Fruit fly (Drosophila melanogaster) whole organism, embryonic: Measurements from ENCODE around the gene CG33784.

Experiments used
- Ada2b ChIP-seq: fragments of 200-800 bp; sonication (Bioruptor generic); IDR thresholded peaks from 2 replicates; pipeline ENCODE4 v1.3.6; 2022; ENCODE audit warnings: missing biosample characterization, missing genetic modification characterization
- Antp ChIP-seq: fragments of 200-800 bp; sonication (Bioruptor generic); optimal IDR thresholded peaks from 3 replicates; lab custom pipeline; 2016; ENCODE audit warnings: missing biosample characterization, missing genetic modification characterization
- C15 ChIP-seq: fragments of 200-800 bp; sonication (Bioruptor generic); IDR thresholded peaks from 3 replicates; pipeline ENCODE4 v1.3.6; 2022; ENCODE audit warnings: missing biosample characterization, missing genetic modification characterization
- CG10979 ChIP-seq: fragments of 200-800 bp; sonication (Bioruptor generic); optimal IDR thresholded peaks from 2 replicates; lab custom pipeline; 2018; ENCODE audit warnings: missing biosample characterization, mild to moderate bottlenecking, missing genetic modification characterization, moderate library complexity
- CG13287 ChIP-seq: fragments of 200-800 bp; sonication (Bioruptor generic); IDR thresholded peaks from 2 replicates; pipeline ENCODE4 v1.3.6; 2022; ENCODE audit warnings: missing biosample characterization, missing genetic modification characterization; ENCODE audit not compliant: partially characterized antibody
- CG1602 ChIP-seq: fragments of 200-800 bp; sonication (Bioruptor generic); optimal IDR thresholded peaks from 3 replicates; lab custom pipeline; 2016; ENCODE audit warnings: missing biosample characterization, missing genetic modification characterization
- CG1647 ChIP-seq: fragments of 200-800 bp; sonication (Bioruptor generic); optimal IDR thresholded peaks from 3 replicates; lab custom pipeline; 2016; ENCODE audit warnings: missing biosample characterization, missing genetic modification characterization
- CG17328 ChIP-seq: fragments of 200-800 bp; sonication (Bioruptor generic); IDR thresholded peaks from 2 replicates; pipeline ENCODE4 v1.3.6; 2022; ENCODE audit warnings: missing biosample characterization, missing genetic modification characterization
- CG2199 ChIP-seq: fragments of 200-800 bp; sonication (Bioruptor generic); IDR thresholded peaks from 3 replicates; pipeline ENCODE4 v1.3.6; 2022; ENCODE audit warnings: missing biosample characterization, missing genetic modification characterization
- CG30020 ChIP-seq: fragments of 200-800 bp; optimal IDR thresholded peaks from 2 replicates; lab custom pipeline; 2019; ENCODE audit warnings: missing biosample characterization, mild to moderate bottlenecking, missing genetic modification characterization, moderate library complexity
- CG30431 ChIP-seq: fragments of 200-800 bp; sonication (Bioruptor generic); optimal IDR thresholded peaks from 2 replicates; lab custom pipeline; 2017; ENCODE audit warnings: missing biosample characterization, missing genetic modification characterization
- CG3163 ChIP-seq: fragments of 200-800 bp; sonication (Bioruptor generic); optimal IDR thresholded peaks from 3 replicates; lab custom pipeline; 2016; ENCODE audit warnings: missing biosample characterization, missing genetic modification characterization
- CG32532 ChIP-seq: fragments of 200-800 bp; sonication (Bioruptor generic); IDR thresholded peaks from 2 replicates; pipeline ENCODE4 v1.3.6; 2022; ENCODE audit warnings: missing biosample characterization, missing genetic modification characterization
- CG42726 ChIP-seq: fragments of 200-800 bp; sonication (Bioruptor generic); IDR thresholded peaks from 2 replicates; pipeline ENCODE4 v1.3.6; 2022; ENCODE audit warnings: missing biosample characterization, missing genetic modification characterization; ENCODE audit not compliant: partially characterized antibody
- CG6765 ChIP-seq: fragments of 200-800 bp; sonication (Bioruptor generic); optimal IDR thresholded peaks from 3 replicates; lab custom pipeline; 2017; ENCODE audit warnings: missing biosample characterization, mild to moderate bottlenecking, missing genetic modification characterization
- CG7357 ChIP-seq: fragments of 200-800 bp; sonication (Bioruptor generic); IDR thresholded peaks from 3 replicates; pipeline ENCODE4 v1.3.6; 2022; ENCODE audit warnings: missing biosample characterization, missing genetic modification characterization
- CG7556 ChIP-seq: fragments of 200-800 bp; sonication (Bioruptor generic); optimal IDR thresholded peaks from 2 replicates; lab custom pipeline; 2017; ENCODE audit warnings: missing biosample characterization, mild to moderate bottlenecking, missing genetic modification characterization
- CG7839 ChIP-seq: fragments of 200-800 bp; sonication (Bioruptor generic); optimal IDR thresholded peaks from 3 replicates; lab custom pipeline; 2018; ENCODE audit warnings: missing biosample characterization, mild to moderate bottlenecking, missing genetic modification characterization, moderate library complexity
- CG8089 ChIP-seq: fragments of 200-800 bp; sonication (Bioruptor generic); optimal IDR thresholded peaks from 3 replicates; lab custom pipeline; 2016; ENCODE audit warnings: missing biosample characterization, missing genetic modification characterization
- Chrac-16 ChIP-seq: fragments of 200-800 bp; sonication (Bioruptor generic); optimal IDR thresholded peaks from 3 replicates; lab custom pipeline; 2016; ENCODE audit warnings: missing biosample characterization, missing genetic modification characterization
- Deaf1 ChIP-seq: fragments of 200-800 bp; optimal IDR thresholded peaks from 3 replicates; lab custom pipeline; 2019; ENCODE audit warnings: missing biosample characterization, mild to moderate bottlenecking, missing genetic modification characterization, moderate library complexity
- Dfd ChIP-seq, 2 experiments: fragments of >200 bp; optimal IDR thresholded peaks; 2 replicates each; lab custom pipeline; 2017; ENCODE audit warnings: missing biosample characterization in 2 of 2, missing genetic modification characterization in 2 of 2
- E2f1 ChIP-seq: fragments of 200-800 bp; sonication (Bioruptor generic); IDR thresholded peaks from 2 replicates; pipeline ENCODE4 v1.3.6; 2022; ENCODE audit warnings: missing biosample characterization, missing genetic modification characterization
- Ets65A ChIP-seq: fragments of 200-800 bp; sonication (Bioruptor generic); peaks from one replicate; lab custom pipeline; 2016; ENCODE audit warnings: missing biosample characterization, missing genetic modification characterization
- HHEX ChIP-seq: fragments of 200-800 bp; sonication (Bioruptor generic); optimal IDR thresholded peaks from 3 replicates; lab custom pipeline; 2017; ENCODE audit warnings: missing biosample characterization, mild to moderate bottlenecking, missing genetic modification characterization, missing genetic modification reagents
- Hr78 ChIP-seq, 2 experiments: fragments of 200-800 bp in 1 of 2; fragments of >200 bp in 1 of 2; sonication (Bioruptor generic) in 1 of 2; optimal IDR thresholded peaks; 2 replicates each; lab custom pipeline; 2017 to 2019; ENCODE audit warnings: missing biosample characterization in 2 of 2, missing genetic modification characterization in 2 of 2, mild to moderate bottlenecking in 1 of 2, moderate library complexity in 1 of 2
- Nf-YB ChIP-seq: fragments of 200-800 bp; sonication (Bioruptor generic); optimal IDR thresholded peaks from 3 replicates; lab custom pipeline; 2019; ENCODE audit warnings: missing biosample characterization, mild to moderate bottlenecking, missing genetic modification characterization, moderate library complexity
- Poxn ChIP-seq: fragments of 200-800 bp; sonication (Bioruptor generic); IDR thresholded peaks from 2 replicates; pipeline ENCODE4 v1.3.6; 2022; ENCODE audit warnings: missing biosample characterization, missing genetic modification characterization
- Rfx ChIP-seq: fragments of 200-800 bp; sonication (Bioruptor generic); IDR thresholded peaks from 2 replicates; pipeline ENCODE4 v1.3.6; 2022; ENCODE audit warnings: missing biosample characterization, missing genetic modification characterization
- Taf1 ChIP-seq: fragments of 200-800 bp; sonication (Bioruptor generic); IDR thresholded peaks from 2 replicates; pipeline ENCODE4 v1.3.6; 2022; ENCODE audit warnings: missing biosample characterization, missing genetic modification characterization
- ac ChIP-seq: fragments of 200-800 bp; sonication (Bioruptor generic); optimal IDR thresholded peaks from 3 replicates; lab custom pipeline; 2017; ENCODE audit warnings: missing biosample characterization, mild to moderate bottlenecking, missing genetic modification characterization
- ato ChIP-seq: fragments of 200-800 bp; sonication (Bioruptor generic); IDR thresholded peaks from 2 replicates; pipeline ENCODE4 v1.3.6; 2022; ENCODE audit warnings: missing biosample characterization, missing genetic modification characterization; ENCODE audit not compliant: partially characterized antibody
- bcd ChIP-seq: fragments of 200-800 bp; sonication (Bioruptor generic); optimal IDR thresholded peaks from 2 replicates; lab custom pipeline; 2017; ENCODE audit warnings: missing biosample characterization, mild to moderate bottlenecking, missing genetic modification characterization
- dpn ChIP-seq, 2 experiments: fragments of 200-800 bp; sonication (Bioruptor generic); optimal IDR thresholded peaks; 3 replicates each; lab custom pipeline; 2016; ENCODE audit warnings: missing biosample characterization in 2 of 2, missing genetic modification characterization in 2 of 2
- ewg ChIP-seq: fragments of 200-800 bp; sonication (Bioruptor generic); optimal IDR thresholded peaks from 3 replicates; lab custom pipeline; 2017; ENCODE audit warnings: mild to moderate bottlenecking, missing biosample characterization, missing genetic modification reagents, missing genetic modification characterization
- ftz-f1 ChIP-seq: fragments of 200-800 bp; sonication (Bioruptor generic); optimal IDR thresholded peaks from 2 replicates; lab custom pipeline; 2016; ENCODE audit warnings: missing biosample characterization, missing genetic modification characterization
- hkb ChIP-seq, 2 experiments: fragments of 200-800 bp in 1 of 2; fragments of >200 bp in 1 of 2; sonication (Bioruptor generic) in 1 of 2; IDR thresholded peaks in 1 of 2; optimal IDR thresholded peaks in 1 of 2; 2 replicates each; pipeline versions ENCODE4 v1.3.6 to Lab custom; 2017 to 2022; ENCODE audit warnings: missing biosample characterization in 1 of 2, missing genetic modification characterization in 1 of 2
- lilli ChIP-seq: fragments of 200-800 bp; sonication (Bioruptor generic); optimal IDR thresholded peaks from 3 replicates; lab custom pipeline; 2016; ENCODE audit warnings: missing biosample characterization, missing genetic modification characterization
- lmd ChIP-seq: fragments of 200-800 bp; sonication (Bioruptor generic); IDR thresholded peaks from 2 replicates; pipeline ENCODE4 v1.3.6; 2022; ENCODE audit warnings: missing biosample characterization, missing genetic modification characterization
- lola ChIP-seq, 3 experiments: fragments of >200 bp in 2 of 3; fragments of 200-800 bp in 1 of 3; sonication (Bioruptor generic) in 1 of 3; optimal IDR thresholded peaks; 2 replicates each; lab custom pipeline; 2017 to 2019; ENCODE audit warnings: missing biosample characterization in 3 of 3, missing genetic modification characterization in 3 of 3, mild to moderate bottlenecking in 1 of 3, moderate library complexity in 1 of 3
- oc ChIP-seq: fragments of 200-800 bp; sonication (Bioruptor generic); optimal IDR thresholded peaks from 2 replicates; lab custom pipeline; 2018; ENCODE audit warnings: missing biosample characterization, mild to moderate bottlenecking, missing genetic modification characterization, moderate library complexity
- row ChIP-seq: fragments of 200-800 bp; sonication (Bioruptor generic); IDR thresholded peaks from 3 replicates; pipeline ENCODE4 v1.3.6; 2022; ENCODE audit warnings: missing biosample characterization, missing genetic modification characterization
- run ChIP-seq: fragments of 200-800 bp; sonication (Bioruptor generic); optimal IDR thresholded peaks from 3 replicates; lab custom pipeline; 2018; ENCODE audit warnings: missing biosample characterization, mild to moderate bottlenecking, missing genetic modification characterization
- salm ChIP-seq: fragments of 200-800 bp; sonication (Bioruptor generic); optimal IDR thresholded peaks from 2 replicates; lab custom pipeline; 2018; ENCODE audit warnings: missing biosample characterization, mild to moderate bottlenecking, missing genetic modification characterization
- sima ChIP-seq: fragments of 200-800 bp; sonication (Bioruptor generic); optimal IDR thresholded peaks from 2 replicates; lab custom pipeline; 2016; ENCODE audit warnings: missing biosample characterization, missing genetic modification characterization
- slou ChIP-seq: fragments of 200-800 bp; sonication (Bioruptor generic); optimal IDR thresholded peaks from 3 replicates; lab custom pipeline; 2016; ENCODE audit warnings: missing biosample characterization, missing genetic modification characterization
- unc-4 ChIP-seq: fragments of 200-800 bp; sonication (Bioruptor generic); IDR thresholded peaks from 2 replicates; pipeline ENCODE4 v1.3.6; 2022; ENCODE audit warnings: missing biosample characterization, missing genetic modification characterization; ENCODE audit not compliant: partially characterized antibody
- wek ChIP-seq: fragments of 200-800 bp; sonication (Bioruptor generic); optimal IDR thresholded peaks from 3 replicates; lab custom pipeline; 2018; ENCODE audit warnings: missing biosample characterization, mild to moderate bottlenecking, missing genetic modification characterization, moderate library complexity

Gene CG33784

DNA sequence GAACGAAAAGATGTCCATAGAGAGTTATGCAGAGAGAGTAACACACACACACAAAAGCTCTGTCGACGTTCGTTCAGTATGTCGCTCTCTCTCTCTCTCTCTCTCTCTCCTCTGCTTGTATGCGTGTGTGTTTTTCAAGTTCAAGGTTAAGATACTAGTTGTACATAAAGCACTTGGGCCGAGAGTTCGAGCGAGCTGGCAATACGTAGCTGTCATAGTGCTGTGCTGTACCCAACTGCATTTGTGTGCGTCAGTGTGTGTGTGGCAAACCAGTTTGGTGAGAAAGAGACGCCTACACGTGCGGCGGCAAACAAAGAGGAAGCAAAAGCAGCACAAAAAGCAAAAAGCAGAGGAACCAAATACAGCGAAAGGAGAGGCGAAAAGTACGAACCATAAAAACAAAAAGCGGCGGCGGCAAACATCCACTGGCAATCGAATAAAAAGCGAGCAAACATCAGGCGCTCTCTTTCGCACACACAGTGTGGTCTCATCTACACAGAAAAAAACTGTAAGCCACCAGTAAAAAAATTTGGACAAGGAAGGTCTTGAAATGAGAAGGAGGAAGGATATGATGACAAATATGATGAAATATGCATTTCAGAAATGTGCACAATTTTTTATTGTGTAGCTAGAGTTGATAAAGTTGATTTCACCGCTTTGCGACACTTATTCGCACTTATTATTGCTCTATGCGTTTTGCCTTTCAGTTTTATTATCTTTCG, 19.7 kb downstream of the CG33784 start (continued):
- peak; percentile 38 for TF ChIP-seq CG1647 (GFP tag; lab: Kevin White, UChicago)
- TF ChIP-seq Dfd (GFP tag; optimal IDR thresholded peaks at IDR 0.05; lab: Kevin White, UChicago) = peak in 1 of 2 experiments; percentile 52
- peak; percentile 77 for TF ChIP-seq lilli (GFP tag; lab: Kevin White, UChicago)
- TF ChIP-seq ftz-f1 (GFP tag; lab: Kevin White, UChicago) = peak; percentile 99
- TF ChIP-seq CG7357 (GFP tag; lab: Robert Waterston, UW) = peak; percentile 58; the same call in 1 of the 3 replicates
- peak; percentile 47 for TF ChIP-seq slou
- TF ChIP-seq row (GFP tag; lab: Robert Waterston, UW) = peak; percentile 66
- TF ChIP-seq CG30431 = peak; percentile 46
- no peak for TF ChIP-seq Poxn (GFP tag; lab: Robert Waterston, UW)
- peak; percentile 64 for TF ChIP-seq HHEX (GFP tag; lab: Kevin White, UChicago)
- 0 out of 3 replicates have a peak, but pooled peaks have one; percentile 33 for TF ChIP-seq CG2199 (GFP tag; lab: Robert Waterston, UW)
- TF ChIP-seq C15 = peak; percentile 59; the same call in 1 of the 3 replicates
- TF ChIP-seq E2f1 (GFP tag; lab: Robert Waterston, UW) = 0 out of 2 replicates have a peak, but pooled peaks have one; percentile 46
- no peak for TF ChIP-seq CG6765
- TF ChIP-seq lola (GFP tag; optimal IDR thresholded peaks at IDR 0.05; lab: Kevin White, UChicago) = no peak
- peak; percentile 71 to 82 for TF ChIP-seq dpn (GFP tag; optimal IDR thresholded peaks at IDR 0.05; lab: Kevin White, UChicago)
- peak; percentile 81 for TF ChIP-seq CG32532 (GFP tag; lab: Robert Waterston, UW)
- no peak for TF ChIP-seq CG42726 (GFP tag; lab: Robert Waterston, UW)
- no peak for TF ChIP-seq ac
- no peak for TF ChIP-seq ato (GFP tag; lab: Robert Waterston, UW)
- peak; percentile 48 for TF ChIP-seq CG7556
- peak; percentile 53 for TF ChIP-seq CG1602 (GFP tag; lab: Kevin White, UChicago)
- TF ChIP-seq salm (tag; lab: Kevin White, UChicago) = no peak
- TF ChIP-seq CG13287 (GFP tag; lab: Robert Waterston, UW) = no peak; the same call in 1 of the 2 replicates
- TF ChIP-seq Taf1 (GFP tag; lab: Robert Waterston, UW) = peak; percentile 63; the same call in 1 of the 2 replicates
- no peak for TF ChIP-seq wek (GFP tag; lab: Kevin White, UChicago)
- peak in 1 of 2 experiments; percentile 52 for TF ChIP-seq Hr78 (GFP tag; optimal IDR thresholded peaks at IDR 0.05; lab: Kevin White, UChicago)
- peak; percentile 77 for TF ChIP-seq Rfx (GFP tag; lab: Robert Waterston, UW)
- TF ChIP-seq Ets65A (GFP tag; lab: Kevin White, UChicago) = peak; percentile 96
- TF ChIP-seq hkb (optimal IDR thresholded peaks at IDR 0.05; lab: Kevin White, UChicago) = no peak
- TF ChIP-seq hkb (GFP tag; IDR thresholded peaks at IDR 0.05; lab: Robert Waterston, UW) = peak; percentile 58
- TF ChIP-seq ewg (GFP tag; lab: Kevin White, UChicago) = peak; percentile 26
- TF ChIP-seq sima (GFP tag; lab: Kevin White, UChicago) = no peak
- TF ChIP-seq lmd (GFP tag; lab: Robert Waterston, UW) = peak; percentile 78
- TF ChIP-seq Deaf1 (tag; lab: Kevin White, UChicago) = peak; percentile 43
- no peak for TF ChIP-seq CG30020 (tag; lab: Kevin White, UChicago)
- no peak for TF ChIP-seq run (tag; lab: Kevin White, UChicago)
- TF ChIP-seq Chrac-16 = peak; percentile 21
- TF ChIP-seq CG3163 (GFP tag; lab: Kevin White, UChicago) = peak; percentile 28
- TF ChIP-seq Nf-YB = peak; percentile 11
- 0 out of 2 replicates have a peak, but pooled peaks have one; percentile 23 for TF ChIP-seq unc-4
- peak; percentile 71 for TF ChIP-seq Ada2b (GFP tag; lab: Robert Waterston, UW)
- TF ChIP-seq CG8089 (GFP tag; lab: Kevin White, UChicago) = peak; percentile 38
- TF ChIP-seq oc (tag; lab: Kevin White, UChicago) = no peak
- peak; percentile 77 for TF ChIP-seq bcd
- peak; percentile 69 for TF ChIP-seq CG7839 (tag; lab: Kevin White, UChicago)
- peak; percentile 78 for TF ChIP-seq Antp (GFP tag; lab: Kevin White, UChicago)
- TF ChIP-seq CG17328 (GFP tag; lab: Robert Waterston, UW) = peak; percentile 74
- TF ChIP-seq CG10979 = peak; percentile 48
